Comparison of ENCODE assay signal across 1 fruit fly cellular context in genomic region chr3R:31599538-31600313, dm6.
TF ChIP-seq lines count a peak whose summit lies in the region.

No protein-coding gene starts in this region.

TF ChIP-seq in whole organism, embryonic, 481 proteins besides CTCF, POLR2A, EP300 and RAD21 (continued from another document):
- TF ChIP-seq Dbx (GFP tag; IDR thresholded peaks at IDR 0.05; lab: Robert Waterston, UW) (peak; percentile 30; the same call in 1 of the 3 replicates), CG13287 (GFP tag; IDR thresholded peaks at IDR 0.05; lab: Robert Waterston, UW; ENCODE audit: partially characterized antibody) (0 out of 2 replicates have a peak, but pooled peaks have one; percentile 16), CG30020 (tag; optimal IDR thresholded peaks at IDR 0.05; lab: Kevin White, UChicago) (no peak), C15 (GFP tag; IDR thresholded peaks at IDR 0.05; lab: Robert Waterston, UW) (no peak), Hr51 (GFP tag; optimal IDR thresholded peaks at IDR 0.05; lab: Kevin White, UChicago) (no peak), sug (tag; optimal IDR thresholded peaks at IDR 0.05; lab: Kevin White, UChicago) (peak; percentile 49), B-H1 (GFP tag; IDR thresholded peaks at IDR 0.05; lab: Robert Waterston, UW) (no peak), ERR (GFP tag; optimal IDR thresholded peaks at IDR 0.05; lab: Kevin White, UChicago) (peak; percentile 8), CG32532 (GFP tag; IDR thresholded peaks at IDR 0.05; lab: Robert Waterston, UW) (0 out of 2 replicates have a peak, but pooled peaks have one; percentile 10), lbe (GFP tag; optimal IDR thresholded peaks at IDR 0.05; lab: Kevin White, UChicago) (peak; percentile 55), mirr (GFP tag; optimal IDR thresholded peaks at IDR 0.05; lab: Kevin White, UChicago) (peak; percentile 30), Med (GFP tag; lab: Kevin White, UChicago) (peak; percentile 85), run (tag; optimal IDR thresholded peaks at IDR 0.05; lab: Kevin White, UChicago) (no peak), Aef1 (GFP tag; IDR thresholded peaks at IDR 0.05; lab: Robert Waterston, UW) (peak; percentile 15; the same call in 1 of the 3 replicates), CG13894 (tag; optimal IDR thresholded peaks at IDR 0.05; lab: Kevin White, UChicago) (peak; percentile 71), dmrt99B (tag; optimal IDR thresholded peaks at IDR 0.05; lab: Kevin White, UChicago) (no peak), B-H2 (GFP tag; optimal IDR thresholded peaks at IDR 0.05; lab: Kevin White, UChicago) (peak; percentile 19), CG9817 (tag; optimal IDR thresholded peaks at IDR 0.05; lab: Kevin White, UChicago) (no peak), CG12769 (tag; optimal IDR thresholded peaks at IDR 0.05; lab: Kevin White, UChicago) (peak; percentile 37), Sox102F (GFP tag; optimal IDR thresholded peaks at IDR 0.05; lab: Kevin White, UChicago) (no peak), lola (GFP tag; optimal IDR thresholded peaks at IDR 0.05; lab: Kevin White, UChicago) (no peak), CG4328 (GFP tag; optimal IDR thresholded peaks at IDR 0.05; lab: Kevin White, UChicago) (peak; percentile 27), crol (GFP tag; IDR thresholded peaks at IDR 0.05; lab: Robert Waterston, UW) (0 out of 2 replicates have a peak, but pooled peaks have one; percentile 46), corto (GFP tag; optimal IDR thresholded peaks at IDR 0.05; lab: Kevin White, UChicago) (peak; percentile 23), CG34376 (GFP tag; optimal IDR thresholded peaks at IDR 0.05; lab: Kevin White, UChicago) (peak; percentile 83), cwo (GFP tag; optimal IDR thresholded peaks at IDR 0.05; lab: Kevin White, UChicago) (peak; percentile 70), abd-A (tag; optimal IDR thresholded peaks at IDR 0.05; lab: Kevin White, UChicago) (peak; percentile 44), Dfd (GFP tag; optimal IDR thresholded peaks at IDR 0.05; lab: Kevin White, UChicago) (no peak), CG17361 (GFP tag; IDR thresholded peaks at IDR 0.05; lab: Robert Waterston, UW) (no peak), CG34224 (GFP tag; IDR thresholded peaks at IDR 0.05; lab: Robert Waterston, UW; ENCODE audit: partially characterized antibody) (peak; percentile 53; the same call in 2 of the 3 replicates), schlank (tag; optimal IDR thresholded peaks at IDR 0.05; lab: Kevin White, UChicago) (no peak), CG7271 (tag; optimal IDR thresholded peaks at IDR 0.05; lab: Kevin White, UChicago) (no peak), CG10543 (GFP tag; optimal IDR thresholded peaks at IDR 0.05; lab: Kevin White, UChicago) (peak; percentile 91), CG12942 (GFP tag; optimal IDR thresholded peaks at IDR 0.05; lab: Kevin White, UChicago) (no peak), chinmo (GFP tag; IDR thresholded peaks at IDR 0.05; lab: Robert Waterston, UW; ENCODE audit: partially characterized antibody) (0 out of 4 replicates have a peak, but pooled peaks have one; percentile 49), Ets97D (GFP tag; optimal IDR thresholded peaks at IDR 0.05; lab: Kevin White, UChicago) (no peak), fd96Cb (tag; optimal IDR thresholded peaks at IDR 0.05; lab: Kevin White, UChicago) (no peak)
TF ChIP-seq in whole organism, embryonic: peak in this region for 31.
